1 fruit fly cellular context compared by ENCODE assay signal in genomic region chr3R:23257986-23258427, dm6.
TF ChIP-seq lines count a peak whose summit lies in the region.

TSS of gene wda (minus strand) at chr3R:23258087.
TSS of gene Pex11c (plus strand) at chr3R:23258365.

TF ChIP-seq in whole organism, embryonic, 481 proteins besides CTCF, POLR2A, EP300 and RAD21 (continued from another document and continues in another):
- TF ChIP-seq Antp (GFP tag; optimal IDR thresholded peaks at IDR 0.05; lab: Kevin White, UChicago): no peak
- TF ChIP-seq danr (GFP tag; IDR thresholded peaks at IDR 0.05; lab: Robert Waterston, UW): peak; percentile 70
- TF ChIP-seq zf30C (GFP tag; optimal IDR thresholded peaks at IDR 0.05; lab: Kevin White, UChicago): no peak
- TF ChIP-seq ssp (GFP tag; IDR thresholded peaks at IDR 0.05; lab: Robert Waterston, UW): peak; percentile 84
- peak; percentile 90 for TF ChIP-seq Rfx (GFP tag; IDR thresholded peaks at IDR 0.05; lab: Robert Waterston, UW)
- TF ChIP-seq tgo (GFP tag; IDR thresholded peaks at IDR 0.05; lab: Robert Waterston, UW): peak; percentile 96
- no peak for TF ChIP-seq sim (GFP tag; IDR thresholded peaks at IDR 0.05; lab: Robert Waterston, UW)
- peak; percentile 94 for TF ChIP-seq row (GFP tag; IDR thresholded peaks at IDR 0.05; lab: Robert Waterston, UW)
- TF ChIP-seq trh (GFP tag; optimal IDR thresholded peaks at IDR 0.05; lab: Kevin White, UChicago): no peak
- TF ChIP-seq cg (GFP tag; optimal IDR thresholded peaks at IDR 0.05; lab: Kevin White, UChicago): no peak
- peak; percentile 79 for TF ChIP-seq Dll (GFP tag; IDR thresholded peaks at IDR 0.05; lab: Robert Waterston, UW; ENCODE audit: partially characterized antibody)
- TF ChIP-seq CG33557 (GFP tag; optimal IDR thresholded peaks at IDR 0.05; lab: Kevin White, UChicago): peak; percentile 85
- TF ChIP-seq jing (GFP tag; optimal IDR thresholded peaks at IDR 0.05; lab: Kevin White, UChicago): peak; percentile 9
- peak; percentile 12 for TF ChIP-seq jumu (GFP tag; optimal IDR thresholded peaks at IDR 0.05; lab: Kevin White, UChicago)
- TF ChIP-seq sr (GFP tag; IDR thresholded peaks at IDR 0.05; lab: Robert Waterston, UW): no peak
- peak; percentile 93 for TF ChIP-seq CG8388 (GFP tag; optimal IDR thresholded peaks at IDR 0.05; lab: Kevin White, UChicago)
- peak; percentile 92 for TF ChIP-seq slbo (GFP tag; IDR thresholded peaks at IDR 0.05; lab: Robert Waterston, UW)
- TF ChIP-seq CG17612 (GFP tag; IDR thresholded peaks at IDR 0.05; lab: Robert Waterston, UW): 0 out of 2 replicates have a peak, but pooled peaks have one; percentile 40
- TF ChIP-seq sqz (GFP tag; optimal IDR thresholded peaks at IDR 0.05; lab: Kevin White, UChicago): peak; percentile 25
- peak; percentile 66 for TF ChIP-seq CG6813 (GFP tag; optimal IDR thresholded peaks at IDR 0.05; lab: Kevin White, UChicago)
- peak; percentile 71 for TF ChIP-seq gsb (GFP tag; IDR thresholded peaks at IDR 0.05; lab: Robert Waterston, UW)
- peak; percentile 89 for TF ChIP-seq CG3847 (GFP tag; IDR thresholded peaks at IDR 0.05; lab: Robert Waterston, UW)
- TF ChIP-seq oc (tag; optimal IDR thresholded peaks at IDR 0.05; lab: Kevin White, UChicago): peak; percentile 85
- peak; percentile 75; the same call in 1 of the 2 replicates for TF ChIP-seq Drgx (GFP tag; IDR thresholded peaks at IDR 0.05; lab: Robert Waterston, UW)
- TF ChIP-seq tup (GFP tag; optimal IDR thresholded peaks at IDR 0.05; lab: Kevin White, UChicago): peak; percentile 72
- no peak for TF ChIP-seq h (optimal IDR thresholded peaks at IDR 0.05; lab: Kevin White, UChicago)
- TF ChIP-seq sens (GFP tag; lab: Kevin White, UChicago): peak; percentile 75
- TF ChIP-seq wor (GFP tag; IDR thresholded peaks at IDR 0.05; lab: Robert Waterston, UW): peak; percentile 72
- TF ChIP-seq CG13296 (GFP tag; optimal IDR thresholded peaks at IDR 0.05; lab: Kevin White, UChicago): peak; percentile 68
- peak; percentile 69 for TF ChIP-seq CG1233 (GFP tag; optimal IDR thresholded peaks at IDR 0.05; lab: Kevin White, UChicago)
- peak; percentile 79 for TF ChIP-seq Dref (GFP tag; IDR thresholded peaks at IDR 0.05; lab: Robert Waterston, UW)
- TF ChIP-seq ara (GFP tag; IDR thresholded peaks at IDR 0.05; lab: Robert Waterston, UW): peak; percentile 68
- TF ChIP-seq btn (GFP tag; optimal IDR thresholded peaks at IDR 0.05; lab: Kevin White, UChicago): no peak
- peak; percentile 61 for TF ChIP-seq CG3281 (GFP tag; optimal IDR thresholded peaks at IDR 0.05; lab: Kevin White, UChicago)
- peak in 1 of 2 experiments; percentile 93 for TF ChIP-seq bsh (GFP tag; optimal IDR thresholded peaks at IDR 0.05; lab: Kevin White, UChicago)
- peak; percentile 46 for TF ChIP-seq Taf1 (GFP tag; IDR thresholded peaks at IDR 0.05; lab: Robert Waterston, UW)
- peak; percentile 70 for TF ChIP-seq Usf (GFP tag; optimal IDR thresholded peaks at IDR 0.05; lab: Kevin White, UChicago)
- TF ChIP-seq CG30431 (GFP tag; optimal IDR thresholded peaks at IDR 0.05; lab: Kevin White, UChicago): peak; percentile 73
- peak; percentile 83 for TF ChIP-seq CG10462 (GFP tag; optimal IDR thresholded peaks at IDR 0.05; lab: Kevin White, UChicago)
- peak; percentile 55 for TF ChIP-seq org-1 (GFP tag; optimal IDR thresholded peaks at IDR 0.05; lab: Kevin White, UChicago)
- peak in 1 of 2 experiments; percentile 87 for TF ChIP-seq dpn (GFP tag; optimal IDR thresholded peaks at IDR 0.05; lab: Kevin White, UChicago)
- peak; percentile 88 for TF ChIP-seq CG18619 (GFP tag; optimal IDR thresholded peaks at IDR 0.05; lab: Kevin White, UChicago)
- TF ChIP-seq repo (GFP tag; optimal IDR thresholded peaks at IDR 0.05; lab: Kevin White, UChicago): no peak
- peak; percentile 94 for TF ChIP-seq sob (GFP tag; IDR thresholded peaks at IDR 0.05; lab: Robert Waterston, UW)
- peak; percentile 29 for TF ChIP-seq chn (GFP tag; optimal IDR thresholded peaks at IDR 0.05; lab: Kevin White, UChicago)
- peak; percentile 24 for TF ChIP-seq tx (GFP tag; optimal IDR thresholded peaks at IDR 0.05; lab: Kevin White, UChicago)
- no peak for TF ChIP-seq vfl (GFP tag; optimal IDR thresholded peaks at IDR 0.05; lab: Kevin White, UChicago)
- peak; percentile 62 for TF ChIP-seq CG18764 (GFP tag; optimal IDR thresholded peaks at IDR 0.05; lab: Kevin White, UChicago)
- peak; percentile 85 for TF ChIP-seq CG18599 (GFP tag; optimal IDR thresholded peaks at IDR 0.05; lab: Kevin White, UChicago)
- no peak for TF ChIP-seq Gsc (GFP tag; IDR thresholded peaks at IDR 0.05; lab: Robert Waterston, UW)
- no peak for TF ChIP-seq Tbp (GFP tag; optimal IDR thresholded peaks at IDR 0.05; lab: Kevin White, UChicago)
- peak; percentile 64 for TF ChIP-seq B-H2 (GFP tag; optimal IDR thresholded peaks at IDR 0.05; lab: Kevin White, UChicago)
- TF ChIP-seq Bteb2 (GFP tag; optimal IDR thresholded peaks at IDR 0.05; lab: Kevin White, UChicago): peak; percentile 6
- TF ChIP-seq CG13624 (GFP tag; optimal IDR thresholded peaks at IDR 0.05; lab: Kevin White, UChicago): no peak
- TF ChIP-seq CrebB (tag; optimal IDR thresholded peaks at IDR 0.05; lab: Kevin White, UChicago): peak; percentile 29
- TF ChIP-seq CG1602 (GFP tag; optimal IDR thresholded peaks at IDR 0.05; lab: Kevin White, UChicago): peak; percentile 86
- peak; percentile 77 for TF ChIP-seq Fer1 (GFP tag; optimal IDR thresholded peaks at IDR 0.05; lab: Kevin White, UChicago)
- TF ChIP-seq az2 (GFP tag; optimal IDR thresholded peaks at IDR 0.05; lab: Kevin White, UChicago): peak; percentile 88
- peak; percentile 87 for TF ChIP-seq MBD-R2 (GFP tag; IDR thresholded peaks at IDR 0.05; lab: Robert Waterston, UW)
- peak; percentile 36 for TF ChIP-seq slou (GFP tag; optimal IDR thresholded peaks at IDR 0.05; lab: Kevin White, UChicago)
- TF ChIP-seq CG2202 (tag; optimal IDR thresholded peaks at IDR 0.05; lab: Kevin White, UChicago): peak; percentile 70
- peak; percentile 56 for TF ChIP-seq Six4 (GFP tag; optimal IDR thresholded peaks at IDR 0.05; lab: Kevin White, UChicago)
- TF ChIP-seq Hmx (GFP tag; optimal IDR thresholded peaks at IDR 0.05; lab: Kevin White, UChicago): no peak
- peak; percentile 87 for TF ChIP-seq CG2116 (GFP tag; optimal IDR thresholded peaks at IDR 0.05; lab: Kevin White, UChicago)
- TF ChIP-seq Fer3 (tag; optimal IDR thresholded peaks at IDR 0.05; lab: Kevin White, UChicago): peak; percentile 77
- no peak for TF ChIP-seq hth (optimal IDR thresholded peaks at IDR 0.05; lab: Kevin White, UChicago)
- peak; percentile 59 for TF ChIP-seq fd102C (GFP tag; optimal IDR thresholded peaks at IDR 0.05; lab: Kevin White, UChicago)
- TF ChIP-seq CG7987 (GFP tag; optimal IDR thresholded peaks at IDR 0.05; lab: Kevin White, UChicago): no peak
- TF ChIP-seq CG10959 (GFP tag; IDR thresholded peaks at IDR 0.05; lab: Robert Waterston, UW): peak; percentile 71
- peak; percentile 91 for TF ChIP-seq Dek (tag; optimal IDR thresholded peaks at IDR 0.05; lab: Kevin White, UChicago)
- peak; percentile 78 for TF ChIP-seq CG2120 (GFP tag; optimal IDR thresholded peaks at IDR 0.05; lab: Kevin White, UChicago)
- peak; percentile 91 for TF ChIP-seq CG8924 (tag; optimal IDR thresholded peaks at IDR 0.05; lab: Kevin White, UChicago)
- TF ChIP-seq CG18476 (GFP tag; optimal IDR thresholded peaks at IDR 0.05; lab: Kevin White, UChicago): no peak
- no peak for TF ChIP-seq lov (optimal IDR thresholded peaks at IDR 0.05; lab: Kevin White, UChicago)
- TF ChIP-seq lov (GFP tag; IDR thresholded peaks at IDR 0.05; lab: Robert Waterston, UW): no peak
- TF ChIP-seq CG4854 (GFP tag; optimal IDR thresholded peaks at IDR 0.05; lab: Kevin White, UChicago): no peak
- peak; percentile 89 for TF ChIP-seq CG10267 (tag; optimal IDR thresholded peaks at IDR 0.05; lab: Kevin White, UChicago)
- peak; percentile 37; the same call in 1 of the 2 replicates for TF ChIP-seq toy (GFP tag; IDR thresholded peaks at IDR 0.05; lab: Robert Waterston, UW)
- no peak for TF ChIP-seq kah (GFP tag; optimal IDR thresholded peaks at IDR 0.05; lab: Kevin White, UChicago)
- TF ChIP-seq CG12942 (GFP tag; optimal IDR thresholded peaks at IDR 0.05; lab: Kevin White, UChicago): peak; percentile 84
- TF ChIP-seq CG10209 (GFP tag; optimal IDR thresholded peaks at IDR 0.05; lab: Kevin White, UChicago): peak; percentile 92
- peak; percentile 79 for TF ChIP-seq salm (tag; optimal IDR thresholded peaks at IDR 0.05; lab: Kevin White, UChicago)
- peak; percentile 69 for TF ChIP-seq CG10654 (GFP tag; optimal IDR thresholded peaks at IDR 0.05; lab: Kevin White, UChicago)
- TF ChIP-seq so (GFP tag; IDR thresholded peaks at IDR 0.05; lab: Robert Waterston, UW): peak; percentile 91; the same call in 2 of the 3 replicates
- TF ChIP-seq Mes4 (GFP tag; optimal IDR thresholded peaks at IDR 0.05; lab: Kevin White, UChicago): no peak
- peak; percentile 32 for TF ChIP-seq Camta (GFP tag; optimal IDR thresholded peaks at IDR 0.05; lab: Kevin White, UChicago)
- peak; percentile 80; the same call in 1 of the 2 replicates for TF ChIP-seq klu (GFP tag; IDR thresholded peaks at IDR 0.05; lab: Robert Waterston, UW)
- no peak for TF ChIP-seq eve (GFP tag; optimal IDR thresholded peaks at IDR 0.05; lab: Kevin White, UChicago)
- no peak for TF ChIP-seq chinmo (GFP tag; IDR thresholded peaks at IDR 0.05; lab: Robert Waterston, UW; ENCODE audit: partially characterized antibody)
- peak; percentile 98 for TF ChIP-seq gem (tag; optimal IDR thresholded peaks at IDR 0.05; lab: Kevin White, UChicago)
- peak; percentile 35 for TF ChIP-seq ems (GFP tag; optimal IDR thresholded peaks at IDR 0.05; lab: Kevin White, UChicago)
- TF ChIP-seq CG4820 (GFP tag; optimal IDR thresholded peaks at IDR 0.05; lab: Kevin White, UChicago): peak; percentile 58
- TF ChIP-seq Hr78 (GFP tag; optimal IDR thresholded peaks at IDR 0.05; lab: Kevin White, UChicago): no peak
- peak; percentile 60 for TF ChIP-seq stwl (tag; optimal IDR thresholded peaks at IDR 0.05; lab: Kevin White, UChicago)
- peak; percentile 83 for TF ChIP-seq CG12155 (GFP tag; optimal IDR thresholded peaks at IDR 0.05; lab: Kevin White, UChicago)
- TF ChIP-seq NK7.1 (GFP tag; optimal IDR thresholded peaks at IDR 0.05; lab: Kevin White, UChicago): no peak
- peak; percentile 55 for TF ChIP-seq CG4328 (GFP tag; optimal IDR thresholded peaks at IDR 0.05; lab: Kevin White, UChicago)
- TF ChIP-seq mirr (GFP tag; optimal IDR thresholded peaks at IDR 0.05; lab: Kevin White, UChicago): no peak
- no peak for TF ChIP-seq CG10565 (GFP tag; optimal IDR thresholded peaks at IDR 0.05; lab: Kevin White, UChicago)
- TF ChIP-seq CG12071 (GFP tag; optimal IDR thresholded peaks at IDR 0.05; lab: Kevin White, UChicago): no peak
- peak; percentile 5 for TF ChIP-seq CG17186 (GFP tag; optimal IDR thresholded peaks at IDR 0.05; lab: Kevin White, UChicago)
- TF ChIP-seq CG17568 (GFP tag; optimal IDR thresholded peaks at IDR 0.05; lab: Kevin White, UChicago): peak; percentile 38
- TF ChIP-seq Ada2b (GFP tag; IDR thresholded peaks at IDR 0.05; lab: Robert Waterston, UW): no peak; the same call in none of the 2 replicates
- TF ChIP-seq ato (GFP tag; IDR thresholded peaks at IDR 0.05; lab: Robert Waterston, UW; ENCODE audit: partially characterized antibody): peak; percentile 44; the same call in 1 of the 2 replicates
- TF ChIP-seq gt (GFP tag; IDR thresholded peaks at IDR 0.05; lab: Robert Waterston, UW): peak; percentile 80
- TF ChIP-seq onecut (GFP tag; IDR thresholded peaks at IDR 0.05; lab: Robert Waterston, UW): peak; percentile 54; the same call in 1 of the 2 replicates
- no peak for TF ChIP-seq pb (GFP tag; optimal IDR thresholded peaks at IDR 0.05; lab: Kevin White, UChicago)
- TF ChIP-seq CG8765 (GFP tag; IDR thresholded peaks at IDR 0.05; lab: Robert Waterston, UW): peak; percentile 65
- TF ChIP-seq CG13424 (tag; optimal IDR thresholded peaks at IDR 0.05; lab: Kevin White, UChicago): peak; percentile 93
- TF ChIP-seq E2f1 (GFP tag; IDR thresholded peaks at IDR 0.05; lab: Robert Waterston, UW): peak; percentile 88
- no peak for TF ChIP-seq kni (GFP tag; optimal IDR thresholded peaks at IDR 0.05; lab: Kevin White, UChicago)
- TF ChIP-seq CG7745 (tag; optimal IDR thresholded peaks at IDR 0.05; lab: Kevin White, UChicago): peak; percentile 2
- peak; percentile 66 for TF ChIP-seq CG10147 (GFP tag; optimal IDR thresholded peaks at IDR 0.05; lab: Kevin White, UChicago)
- no peak for TF ChIP-seq cad (GFP tag; optimal IDR thresholded peaks at IDR 0.05; lab: Kevin White, UChicago)
- peak; percentile 70 for TF ChIP-seq tap (tag; optimal IDR thresholded peaks at IDR 0.05; lab: Kevin White, UChicago)
- peak; percentile 90 for TF ChIP-seq dysf (GFP tag; IDR thresholded peaks at IDR 0.05; lab: Robert Waterston, UW)
- peak; percentile 75 for TF ChIP-seq wdn (GFP tag; IDR thresholded peaks at IDR 0.05; lab: Robert Waterston, UW)
- peak; percentile 74 for TF ChIP-seq Scr (GFP tag; IDR thresholded peaks at IDR 0.05; lab: Robert Waterston, UW; ENCODE audit: partially characterized antibody)
- TF ChIP-seq CG18011 (GFP tag; optimal IDR thresholded peaks at IDR 0.05; lab: Kevin White, UChicago): peak; percentile 60
- TF ChIP-seq twi (tag; optimal IDR thresholded peaks at IDR 0.05; lab: Kevin White, UChicago): peak; percentile 86
- peak; percentile 82 for TF ChIP-seq CG30020 (tag; optimal IDR thresholded peaks at IDR 0.05; lab: Kevin White, UChicago)
- TF ChIP-seq Bgb (GFP tag; IDR thresholded peaks at IDR 0.05; lab: Robert Waterston, UW; ENCODE audit: partially characterized antibody): peak; percentile 77
- no peak for TF ChIP-seq prd (optimal IDR thresholded peaks at IDR 0.05; lab: Kevin White, UChicago)
- no peak; the same call in 1 of the 3 replicates for TF ChIP-seq prd (GFP tag; IDR thresholded peaks at IDR 0.05; lab: Robert Waterston, UW)
- TF ChIP-seq bcd (GFP tag; optimal IDR thresholded peaks at IDR 0.05; lab: Kevin White, UChicago): peak; percentile 80
- TF ChIP-seq CG6654 (GFP tag; optimal IDR thresholded peaks at IDR 0.05; lab: Kevin White, UChicago): no peak
- TF ChIP-seq sd (tag; optimal IDR thresholded peaks at IDR 0.05; lab: Kevin White, UChicago): no peak
- no peak; the same call in none of the 2 replicates for TF ChIP-seq CG31224 (GFP tag; IDR thresholded peaks at IDR 0.05; lab: Robert Waterston, UW)
- peak; percentile 51 for TF ChIP-seq Jarid2 (GFP tag; optimal IDR thresholded peaks at IDR 0.05; lab: Kevin White, UChicago)
- TF ChIP-seq CHES-1-like (GFP tag; optimal IDR thresholded peaks at IDR 0.05; lab: Kevin White, UChicago): peak; percentile 61
- TF ChIP-seq CG12769 (tag; optimal IDR thresholded peaks at IDR 0.05; lab: Kevin White, UChicago): no peak
- peak; percentile 69; the same call in 1 of the 2 replicates for TF ChIP-seq cas (GFP tag; IDR thresholded peaks at IDR 0.05; lab: Robert Waterston, UW)
